Fruit fly (Drosophila melanogaster) whole organism, embryonic: ENCODE measurements around the gene CG14219.

Experiments
- BEAF-32 ChIP-seq: fragments of 200-800 bp; sonication (Bioruptor generic); optimal IDR thresholded peaks from 3 replicates; lab custom pipeline; 2017; ENCODE audit warnings: missing biosample characterization, missing genetic modification characterization, mild to moderate bottlenecking, moderate library complexity, missing genetic modification reagents
- Blimp-1 ChIP-seq: fragments of 200-800 bp; sonication (Bioruptor generic); optimal IDR thresholded peaks from 3 replicates; lab custom pipeline; 2018; ENCODE audit warnings: missing biosample characterization, missing genetic modification characterization, mild to moderate bottlenecking, moderate library complexity, missing genetic modification reagents
- CG10147 ChIP-seq: fragments of 200-800 bp; sonication (Bioruptor generic); optimal IDR thresholded peaks from 2 replicates; lab custom pipeline; 2019; ENCODE audit warnings: missing biosample characterization, mild to moderate bottlenecking, missing genetic modification characterization, moderate library complexity
- CG10366 ChIP-seq: fragments of 200-800 bp; sonication (Bioruptor generic); IDR thresholded peaks from 2 replicates; pipeline ENCODE4 v1.3.6; 2022; ENCODE audit warnings: missing biosample characterization, missing genetic modification characterization
- CG11456 ChIP-seq: fragments of 200-800 bp; sonication (Bioruptor generic); IDR thresholded peaks from 3 replicates; pipeline ENCODE4 v1.3.6; 2022; ENCODE audit warnings: missing biosample characterization, missing genetic modification characterization
- CG11696 ChIP-seq: fragments of 200-800 bp; sonication (Bioruptor generic); IDR thresholded peaks from 2 replicates; pipeline ENCODE4 v1.3.6; 2022; ENCODE audit warnings: missing biosample characterization, missing genetic modification characterization
- CG12104 ChIP-seq: fragments of 200-800 bp; sonication (Bioruptor generic); optimal IDR thresholded peaks from 3 replicates; lab custom pipeline; 2016; ENCODE audit warnings: missing biosample characterization, missing genetic modification characterization
- CG12219 ChIP-seq: fragments of 200-800 bp; sonication (Bioruptor generic); optimal IDR thresholded peaks from 3 replicates; lab custom pipeline; 2018; ENCODE audit warnings: missing biosample characterization, mild to moderate bottlenecking, missing genetic modification characterization
- CG12391 ChIP-seq: fragments of 200-800 bp; sonication (Bioruptor generic); optimal IDR thresholded peaks from 3 replicates; lab custom pipeline; 2018; ENCODE audit warnings: missing biosample characterization, mild to moderate bottlenecking, missing genetic modification characterization, moderate library complexity
- CG14050 ChIP-seq: fragments of 200-800 bp; sonication (Bioruptor generic); IDR thresholded peaks from 3 replicates; pipeline ENCODE4 v1.3.6; 2022; ENCODE audit warnings: missing biosample characterization, missing genetic modification characterization
- CG14667 ChIP-seq: fragments of 200-800 bp; sonication (Bioruptor generic); IDR thresholded peaks from 2 replicates; pipeline ENCODE4 v1.3.6; 2022; ENCODE audit warnings: missing biosample characterization, missing genetic modification characterization
- CG14710 ChIP-seq: fragments of 200-800 bp; sonication (Bioruptor generic); optimal IDR thresholded peaks from 3 replicates; lab custom pipeline; 2019; ENCODE audit warnings: missing biosample characterization, mild to moderate bottlenecking, missing genetic modification characterization, moderate library complexity
- CG15479 ChIP-seq: fragments of 200-800 bp; sonication (Bioruptor generic); optimal IDR thresholded peaks from 3 replicates; lab custom pipeline; 2019; ENCODE audit warnings: missing biosample characterization, mild to moderate bottlenecking, missing genetic modification characterization, moderate library complexity
- CG16815 ChIP-seq: fragments of 200-800 bp; sonication (Bioruptor generic); optimal IDR thresholded peaks from 3 replicates; lab custom pipeline; 2017; ENCODE audit warnings: missing biosample characterization, mild to moderate bottlenecking, missing genetic modification characterization
- CG17829 ChIP-seq: fragments of 200-800 bp; optimal IDR thresholded peaks from 2 replicates; lab custom pipeline; 2019; ENCODE audit warnings: missing biosample characterization, mild to moderate bottlenecking, missing genetic modification characterization, moderate library complexity
- CG18011 ChIP-seq: fragments of 200-800 bp; sonication (Bioruptor generic); optimal IDR thresholded peaks from 2 replicates; lab custom pipeline; 2017; ENCODE audit warnings: missing biosample characterization, missing genetic modification characterization, mild to moderate bottlenecking, moderate library complexity, missing genotype
- CG2678 ChIP-seq: fragments of 200-800 bp; sonication (Bioruptor generic); optimal IDR thresholded peaks from 3 replicates; lab custom pipeline; 2019; ENCODE audit warnings: missing biosample characterization, mild to moderate bottlenecking, missing genetic modification characterization, moderate library complexity
- CG2875 ChIP-seq: fragments of 200-800 bp; sonication (Bioruptor generic); optimal IDR thresholded peaks from 2 replicates; lab custom pipeline; 2017; ENCODE audit warnings: missing biosample characterization, mild to moderate bottlenecking, missing genetic modification characterization, missing genetic modification reagents
- CG3281 ChIP-seq: fragments of 200-800 bp; sonication (Bioruptor generic); optimal IDR thresholded peaks from 3 replicates; lab custom pipeline; 2017; ENCODE audit warnings: missing biosample characterization, mild to moderate bottlenecking, missing genetic modification characterization
- CG4328 ChIP-seq: fragments of 200-800 bp; sonication (Bioruptor generic); optimal IDR thresholded peaks from 3 replicates; lab custom pipeline; 2017; ENCODE audit warnings: missing biosample characterization, missing genetic modification reagents, missing genetic modification characterization
- CG5245 ChIP-seq: fragments of 200-800 bp; sonication (Bioruptor generic); optimal IDR thresholded peaks from 3 replicates; lab custom pipeline; 2016; ENCODE audit warnings: missing biosample characterization, missing genetic modification characterization
- CG7357 ChIP-seq: fragments of 200-800 bp; sonication (Bioruptor generic); IDR thresholded peaks from 3 replicates; pipeline ENCODE4 v1.3.6; 2022; ENCODE audit warnings: missing biosample characterization, missing genetic modification characterization
- CG8359 ChIP-seq: fragments of 200-800 bp; sonication (Bioruptor generic); optimal IDR thresholded peaks from 2 replicates; lab custom pipeline; 2017; ENCODE audit warnings: missing biosample characterization, mild to moderate bottlenecking, missing genetic modification characterization, borderline replicate concordance
- CG8765 ChIP-seq: fragments of 200-800 bp; sonication (Bioruptor generic); IDR thresholded peaks from 2 replicates; pipeline ENCODE4 v1.3.6; 2022; ENCODE audit warnings: missing biosample characterization, missing genetic modification characterization
- CoRest ChIP-seq: fragments of 200-800 bp; sonication (Bioruptor generic); optimal IDR thresholded peaks from 3 replicates; lab custom pipeline; 2018; ENCODE audit warnings: missing biosample characterization, mild to moderate bottlenecking, missing genetic modification characterization, moderate library complexity
- HLH54F ChIP-seq: fragments of 200-800 bp; sonication (Bioruptor generic); optimal IDR thresholded peaks from 3 replicates; lab custom pipeline; 2016; ENCODE audit warnings: missing biosample characterization, missing genetic modification characterization
- Hr3 ChIP-seq: fragments of 200-800 bp; sonication (Bioruptor generic); optimal IDR thresholded peaks from 3 replicates; lab custom pipeline; 2016; ENCODE audit warnings: missing biosample characterization, missing genetic modification characterization
- NK7.1 ChIP-seq: fragments of 200-800 bp; sonication (Bioruptor generic); optimal IDR thresholded peaks from 3 replicates; lab custom pipeline; 2016; ENCODE audit warnings: missing biosample characterization, missing genetic modification characterization
- Pdp1 ChIP-seq, 2 experiments: fragments of 200-800 bp; sonication (Bioruptor generic); optimal IDR thresholded peaks; 3 replicates each; lab custom pipeline; 2016; ENCODE audit warnings: missing biosample characterization in 2 of 2, missing genetic modification characterization in 2 of 2, mild to moderate bottlenecking in 1 of 2, moderate library complexity in 1 of 2
- Sry-δ ChIP-seq: fragments of 200-800 bp; sonication (Bioruptor generic); optimal IDR thresholded peaks from 2 replicates; lab custom pipeline; 2016; ENCODE audit warnings: missing biosample characterization, missing genetic modification characterization
- ac ChIP-seq: fragments of 200-800 bp; sonication (Bioruptor generic); optimal IDR thresholded peaks from 3 replicates; lab custom pipeline; 2017; ENCODE audit warnings: missing biosample characterization, mild to moderate bottlenecking, missing genetic modification characterization
- aop ChIP-seq: fragments of 200-800 bp; sonication (Bioruptor generic); IDR thresholded peaks from 2 replicates; pipeline ENCODE4 v1.3.6; 2022; ENCODE audit warnings: missing biosample characterization, missing genetic modification characterization
- ara ChIP-seq: fragments of 200-800 bp; sonication (Bioruptor generic); IDR thresholded peaks from 2 replicates; pipeline ENCODE4 v1.3.6; 2022; ENCODE audit warnings: missing biosample characterization, missing genetic modification characterization
- chn ChIP-seq: fragments of 200-800 bp; sonication (Bioruptor generic); optimal IDR thresholded peaks from 2 replicates; lab custom pipeline; 2016; ENCODE audit warnings: missing biosample characterization, missing genetic modification characterization
- croc ChIP-seq: fragments of 200-800 bp; sonication (Bioruptor generic); conservative IDR thresholded peaks from 3 replicates; pipeline ENCODE4 v1.3.6; 2022; ENCODE audit warnings: missing biosample characterization, missing genetic modification characterization
- danr ChIP-seq: fragments of 200-800 bp; sonication (Bioruptor generic); IDR thresholded peaks from 2 replicates; pipeline ENCODE4 v1.3.6; 2022; ENCODE audit warnings: missing biosample characterization, missing genetic modification characterization
- exex ChIP-seq: fragments of 200-800 bp; sonication (Bioruptor generic); optimal IDR thresholded peaks from 4 replicates; lab custom pipeline; 2018; ENCODE audit warnings: missing biosample characterization, mild to moderate bottlenecking, missing genetic modification characterization, moderate library complexity
- gce ChIP-seq: fragments of 200-800 bp; sonication (Bioruptor generic); IDR thresholded peaks from 3 replicates; pipeline ENCODE4 v1.3.6; 2022; ENCODE audit warnings: missing biosample characterization, missing genetic modification characterization
- her ChIP-seq: fragments of 200-800 bp; sonication (Bioruptor generic); optimal IDR thresholded peaks from 2 replicates; lab custom pipeline; 2016; ENCODE audit warnings: missing biosample characterization, missing genetic modification characterization
- knrl ChIP-seq: fragments of 200-800 bp; sonication (Bioruptor generic); IDR thresholded peaks from 3 replicates; pipeline ENCODE4 v1.3.6; 2022; ENCODE audit warnings: missing biosample characterization, missing genetic modification characterization; ENCODE audit not compliant: partially characterized antibody
- org-1 ChIP-seq: fragments of 200-800 bp; sonication (Bioruptor generic); optimal IDR thresholded peaks from 2 replicates; lab custom pipeline; 2017; ENCODE audit warnings: missing biosample characterization, missing genetic modification characterization
- prd ChIP-seq, 3 experiments: fragments of >200 bp in 2 of 3; fragments of 200-800 bp in 1 of 3; sonication (Bioruptor generic) in 1 of 3; optimal IDR thresholded peaks in 2 of 3; IDR thresholded peaks in 1 of 3; 2 replicates in 2 of 3; 3 replicates in 1 of 3; pipeline versions ENCODE4 v1.3.6 to Lab custom; 2017 to 2022; ENCODE audit warnings: missing biosample characterization in 1 of 3, missing genetic modification characterization in 1 of 3
- pzg ChIP-seq: fragments of 200-800 bp; sonication (Bioruptor generic); optimal IDR thresholded peaks from 3 replicates; lab custom pipeline; 2018; ENCODE audit warnings: missing biosample characterization, mild to moderate bottlenecking, missing genetic modification characterization, moderate library complexity
- repo ChIP-seq: fragments of 200-800 bp; sonication (Bioruptor generic); optimal IDR thresholded peaks from 2 replicates; lab custom pipeline; 2016; ENCODE audit warnings: missing biosample characterization, missing genetic modification characterization
- sens-2 ChIP-seq: fragments of 200-800 bp; sonication (Bioruptor generic); IDR thresholded peaks from 2 replicates; pipeline ENCODE4 v1.3.6; 2022; ENCODE audit warnings: missing biosample characterization, missing genetic modification characterization
- sna ChIP-seq: fragments of 200-800 bp; sonication (Bioruptor generic); IDR thresholded peaks from 2 replicates; pipeline ENCODE4 v1.3.6; 2022; ENCODE audit warnings: missing biosample characterization, missing genetic modification characterization; ENCODE audit not compliant: partially characterized antibody
- unpg ChIP-seq: fragments of 200-800 bp; sonication (Bioruptor generic); optimal IDR thresholded peaks from 3 replicates; lab custom pipeline; 2018; ENCODE audit warnings: missing biosample characterization, mild to moderate bottlenecking, missing genetic modification characterization, moderate library complexity
- vvl ChIP-seq: fragments of 200-800 bp; sonication (Bioruptor generic); IDR thresholded peaks from 2 replicates; pipeline ENCODE4 v1.3.6; 2022; ENCODE audit warnings: missing biosample characterization, missing genetic modification characterization

CG14219 gene

dm6 chrX:19597684-19598363 lies 7.9 kb upstream of the CG14219 start, which contains the start of gene RpS10b (continued):
- TF ChIP-seq CG12104 (GFP tag; lab: Kevin White, UChicago), result peak; percentile 94
- TF ChIP-seq Pdp1 (GFP tag; optimal IDR thresholded peaks at IDR 0.05; lab: Kevin White, UChicago), result peak; percentile 48 to 79
- TF ChIP-seq vvl (GFP tag; lab: Robert Waterston, UW), result peak; percentile 76
- peak; percentile 87 for TF ChIP-seq CG12391 (tag; lab: Kevin White, UChicago)
- peak; percentile 93 for TF ChIP-seq ac (GFP tag; lab: Kevin White, UChicago)
- TF ChIP-seq CG4328 (GFP tag; lab: Kevin White, UChicago), result peak; percentile 96
- TF ChIP-seq Blimp-1 (GFP tag; lab: Kevin White, UChicago), result peak; percentile 57
- peak; percentile 53 for TF ChIP-seq CG15479
- TF ChIP-seq CG11696, result peak; percentile 62; the same call in 1 of the 2 replicates
- peak; percentile 82 for TF ChIP-seq pzg
- TF ChIP-seq CG8359 (GFP tag; lab: Kevin White, UChicago), result peak; percentile 85
- TF ChIP-seq prd (optimal IDR thresholded peaks at IDR 0.05; lab: Kevin White, UChicago), result no peak
- TF ChIP-seq prd (GFP tag; IDR thresholded peaks at IDR 0.05; lab: Robert Waterston, UW), result peak; percentile 60
- peak; percentile 77 for TF ChIP-seq CoRest
- TF ChIP-seq CG2678 (tag; lab: Kevin White, UChicago), result peak; percentile 80
- TF ChIP-seq NK7.1 (GFP tag; lab: Kevin White, UChicago), result peak; percentile 94
- TF ChIP-seq knrl, result peak; percentile 97
- peak; percentile 85 for TF ChIP-seq HLH54F (GFP tag; lab: Kevin White, UChicago)
- TF ChIP-seq ara (GFP tag; lab: Robert Waterston, UW), result peak; percentile 47
- peak; percentile 29; the same call in 1 of the 2 replicates for TF ChIP-seq CG8765
- peak; percentile 23 for TF ChIP-seq chn (GFP tag; lab: Kevin White, UChicago)
- TF ChIP-seq Hr3 (GFP tag; lab: Kevin White, UChicago), result peak; percentile 63
- peak; percentile 94 for TF ChIP-seq CG3281 (GFP tag; lab: Kevin White, UChicago)
- peak; percentile 80 for TF ChIP-seq CG17829
- TF ChIP-seq CG10366 (GFP tag; lab: Robert Waterston, UW), result peak; percentile 71
- peak; percentile 82 for TF ChIP-seq unpg
- no peak for TF ChIP-seq aop (GFP tag; lab: Robert Waterston, UW)
- TF ChIP-seq croc (GFP tag; lab: Robert Waterston, UW), result peak; percentile 60; the same call in 2 of the 3 replicates
- peak; percentile 84 for TF ChIP-seq her (GFP tag; lab: Kevin White, UChicago)
- peak; percentile 66 for TF ChIP-seq exex (tag; lab: Kevin White, UChicago)
- TF ChIP-seq CG12219 (GFP tag; lab: Kevin White, UChicago), result peak; percentile 89
- peak; percentile 88 for TF ChIP-seq CG10147 (GFP tag; lab: Kevin White, UChicago)
- peak; percentile 84 for TF ChIP-seq CG18011 (GFP tag; lab: Kevin White, UChicago)
- TF ChIP-seq CG14667, result peak; percentile 18; the same call in 1 of the 2 replicates
- peak; percentile 91 for TF ChIP-seq org-1 (GFP tag; lab: Kevin White, UChicago)
- TF ChIP-seq sna, result peak; percentile 90
- no peak for TF ChIP-seq CG14050 (GFP tag; lab: Robert Waterston, UW)
- peak; percentile 87 for TF ChIP-seq gce (GFP tag; lab: Robert Waterston, UW)
- peak; percentile 89 for TF ChIP-seq sens-2 (GFP tag; lab: Robert Waterston, UW)
- TF ChIP-seq repo (GFP tag; lab: Kevin White, UChicago), result peak; percentile 92
- peak; percentile 91 for TF ChIP-seq CG2875
- peak; percentile 57; the same call in 1 of the 3 replicates for TF ChIP-seq CG7357 (GFP tag; lab: Robert Waterston, UW)
- TF ChIP-seq CG14710 (tag; lab: Kevin White, UChicago), result peak; percentile 93
- TF ChIP-seq CG5245 (GFP tag; lab: Kevin White, UChicago), result peak; percentile 67
- TF ChIP-seq CG11456 (GFP tag; lab: Robert Waterston, UW), result peak; percentile 90
- TF ChIP-seq BEAF-32 (GFP tag; lab: Kevin White, UChicago), result peak; percentile 98
- TF ChIP-seq CG16815 (GFP tag; lab: Kevin White, UChicago), result peak; percentile 64
- peak; percentile 95 for TF ChIP-seq Sry-δ (GFP tag; lab: Kevin White, UChicago)
- peak; percentile 32; the same call in 1 of the 2 replicates for TF ChIP-seq danr
